Fruit fly (Drosophila melanogaster): ENCODE measurements around the gene tsg.

The tsg gene

DNA sequence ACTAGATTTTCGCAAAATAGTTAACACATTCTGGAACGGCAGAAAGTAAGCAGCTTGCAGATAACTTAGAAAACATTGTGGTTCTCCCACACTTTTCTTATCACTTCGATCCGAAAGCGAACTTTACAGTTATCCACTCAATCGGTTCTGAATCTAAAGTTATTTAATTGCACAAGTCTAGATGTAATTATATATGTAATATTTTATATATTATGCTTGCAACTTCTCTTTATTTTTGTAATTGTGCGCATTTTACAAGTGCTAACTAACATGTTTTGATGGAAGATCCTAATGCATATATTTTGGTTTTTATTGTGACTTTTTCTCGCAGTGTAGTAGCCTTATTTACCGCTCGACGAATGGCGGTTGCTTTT lies 15.6 kb upstream of the tsg start (continued):
- peak; percentile 1 for TF ChIP-seq topi (GFP tag; optimal IDR thresholded peaks at IDR 0.05)
- TF ChIP-seq CG11294 (GFP tag; IDR thresholded peaks at IDR 0.05) = peak; percentile 49; the same call in 1 of the 2 replicates
- TF ChIP-seq CG8319 (GFP tag; optimal IDR thresholded peaks at IDR 0.05) = peak; percentile 43
- peak; percentile 55 to 56 for TF ChIP-seq ss (GFP tag; optimal IDR thresholded peaks at IDR 0.05)
- TF ChIP-seq CG8119 (GFP tag; IDR thresholded peaks at IDR 0.05) = no peak; the same call in 1 of the 3 replicates
- TF ChIP-seq Hr4 (GFP tag; optimal IDR thresholded peaks at IDR 0.05) = no peak
- TF ChIP-seq CG8632 (GFP tag; optimal IDR thresholded peaks at IDR 0.05) = peak; percentile 74
- peak; percentile 79 for TF ChIP-seq CG34406 (GFP tag; optimal IDR thresholded peaks at IDR 0.05)
- TF ChIP-seq CG11902 (GFP tag; optimal IDR thresholded peaks at IDR 0.05) = peak; percentile 54
- peak; percentile 53 for TF ChIP-seq achi (GFP tag; optimal IDR thresholded peaks at IDR 0.05)
- TF ChIP-seq CG3919 (GFP tag; optimal IDR thresholded peaks at IDR 0.05) = peak; percentile 56
- TF ChIP-seq CG32006 (GFP tag; optimal IDR thresholded peaks at IDR 0.05) = peak; percentile 90
- TF ChIP-seq OdsH (GFP tag; optimal IDR thresholded peaks at IDR 0.05) = peak; percentile 74
- TF ChIP-seq svp (GFP tag) = peak; percentile 79
- TF ChIP-seq Hr38 (GFP tag; optimal IDR thresholded peaks at IDR 0.05) = no peak
- no peak for TF ChIP-seq vri (GFP tag; optimal IDR thresholded peaks at IDR 0.05)
- no peak for TF ChIP-seq fd85E (GFP tag; optimal IDR thresholded peaks at IDR 0.05)
- peak; percentile 75 for TF ChIP-seq net (GFP tag; optimal IDR thresholded peaks at IDR 0.05)
- TF ChIP-seq spab (GFP tag; optimal IDR thresholded peaks at IDR 0.05) = peak; percentile 75

dm6 chrX:12003437-12004394 lies 15.0 kb upstream of the tsg start, which contains the start of gene fw:
Gene fw (minus strand): TSS chrX:12003914.
- TF ChIP-seq vri (GFP tag; optimal IDR thresholded peaks at IDR 0.05) (peak; percentile 82), CG7368 (GFP tag; optimal IDR thresholded peaks at IDR 0.05) (peak; percentile 66), CG10669 (GFP tag; optimal IDR thresholded peaks at IDR 0.05) (peak; percentile 62), Eip93F (GFP tag; optimal IDR thresholded peaks at IDR 0.05) (no peak), dac (GFP tag; optimal IDR thresholded peaks at IDR 0.05) (peak; percentile 76), CG6276 (GFP tag; optimal IDR thresholded peaks at IDR 0.05) (peak; percentile 77), fd85E (GFP tag; optimal IDR thresholded peaks at IDR 0.05) (no peak), topi (GFP tag; optimal IDR thresholded peaks at IDR 0.05) (peak; percentile 81), Sox14 (GFP tag; optimal IDR thresholded peaks at IDR 0.05) (peak; percentile 86), dsx (GFP tag; optimal IDR thresholded peaks at IDR 0.05; ENCODE audit: poor library complexity, severe bottlenecking) (peak; percentile 57), Hr38 (GFP tag; optimal IDR thresholded peaks at IDR 0.05) (no peak), Hr4 (GFP tag; optimal IDR thresholded peaks at IDR 0.05) (peak; percentile 87), CG8119 (GFP tag; IDR thresholded peaks at IDR 0.05) (peak; percentile 84), CG34406 (GFP tag; optimal IDR thresholded peaks at IDR 0.05) (no peak), Met (GFP tag; optimal IDR thresholded peaks at IDR 0.05) (peak; percentile 84), CG3032 (tag; optimal IDR thresholded peaks at IDR 0.05) (peak; percentile 69), CG6792 (GFP tag; optimal IDR thresholded peaks at IDR 0.05) (peak; percentile 76), CG8319 (GFP tag; optimal IDR thresholded peaks at IDR 0.05) (peak; percentile 62), pdm3 (GFP tag; optimal IDR thresholded peaks at IDR 0.05) (peak; percentile 82), CG11902 (GFP tag; optimal IDR thresholded peaks at IDR 0.05) (peak; percentile 16), eg (GFP tag; IDR thresholded peaks at IDR 0.05) (peak; percentile 84), ss (GFP tag; optimal IDR thresholded peaks at IDR 0.05) (no peak), CG32006 (GFP tag; optimal IDR thresholded peaks at IDR 0.05) (no peak), achi (GFP tag; optimal IDR thresholded peaks at IDR 0.05) (peak; percentile 70), fkh (GFP tag; optimal IDR thresholded peaks at IDR 0.05) (no peak), cyc (GFP tag; optimal IDR thresholded peaks at IDR 0.05) (peak; percentile 73), Sox15 (GFP tag; optimal IDR thresholded peaks at IDR 0.05) (no peak), CG3919 (GFP tag; optimal IDR thresholded peaks at IDR 0.05) (peak; percentile 57), Hr39 (GFP tag; optimal IDR thresholded peaks at IDR 0.05) (peak; percentile 83), Ets96B (tag; optimal IDR thresholded peaks at IDR 0.05) (peak; percentile 68), CG9139 (GFP tag; optimal IDR thresholded peaks at IDR 0.05) (peak; percentile 18), CG1621 (tag; optimal IDR thresholded peaks at IDR 0.05) (peak; percentile 68), CG11762 (GFP tag; optimal IDR thresholded peaks at IDR 0.05; ENCODE audit: insufficient read depth) (no peak), lz (GFP tag; optimal IDR thresholded peaks at IDR 0.05) (peak; percentile 82), Gug (GFP tag; IDR thresholded peaks at IDR 0.05) (peak; percentile 67; the same call in 1 of the 2 replicates), Sox102F (GFP tag; optimal IDR thresholded peaks at IDR 0.05) (peak; percentile 83), CG31627 (GFP tag; optimal IDR thresholded peaks at IDR 0.05) (peak; percentile 75), spab (GFP tag; optimal IDR thresholded peaks at IDR 0.05) (no peak), acj6 (GFP tag; optimal IDR thresholded peaks at IDR 0.05) (peak; percentile 71), CG6854 (GFP tag; optimal IDR thresholded peaks at IDR 0.05) (no peak)

All from whole organism, prepupa.